Fruit fly (Drosophila melanogaster) whole organism, embryonic: ENCODE data around the gene CG31797.

Source experiments
- CG10979 ChIP-seq: fragments of 200-800 bp; sonication (Bioruptor generic); optimal IDR thresholded peaks from 2 replicates; lab custom pipeline; 2018; ENCODE audit warnings: missing biosample characterization, mild to moderate bottlenecking, missing genetic modification characterization, moderate library complexity
- CG12236 ChIP-seq: fragments of 200-800 bp; sonication (Bioruptor generic); optimal IDR thresholded peaks from 2 replicates; lab custom pipeline; 2016; ENCODE audit warnings: missing biosample characterization, missing genetic modification characterization
- CG12391 ChIP-seq: fragments of 200-800 bp; sonication (Bioruptor generic); optimal IDR thresholded peaks from 3 replicates; lab custom pipeline; 2018; ENCODE audit warnings: missing biosample characterization, mild to moderate bottlenecking, missing genetic modification characterization, moderate library complexity
- CG13775 ChIP-seq: fragments of 200-800 bp; sonication (Bioruptor generic); optimal IDR thresholded peaks from 3 replicates; lab custom pipeline; 2017; ENCODE audit warnings: missing biosample characterization, mild to moderate bottlenecking, missing genetic modification characterization
- CG14710 ChIP-seq: fragments of 200-800 bp; sonication (Bioruptor generic); optimal IDR thresholded peaks from 3 replicates; lab custom pipeline; 2019; ENCODE audit warnings: missing biosample characterization, mild to moderate bottlenecking, missing genetic modification characterization, moderate library complexity
- CG14860 ChIP-seq: fragments of 200-800 bp; sonication (Bioruptor generic); IDR thresholded peaks from 3 replicates; pipeline ENCODE4 v1.3.6; 2022; ENCODE audit warnings: missing biosample characterization, missing genetic modification characterization; ENCODE audit not compliant: partially characterized antibody
- CG15696 ChIP-seq: fragments of 200-800 bp; sonication (Bioruptor generic); optimal IDR thresholded peaks from 2 replicates; lab custom pipeline; 2019; ENCODE audit warnings: missing biosample characterization, mild to moderate bottlenecking, missing genetic modification characterization, moderate library complexity
- CG1602 ChIP-seq: fragments of 200-800 bp; sonication (Bioruptor generic); optimal IDR thresholded peaks from 3 replicates; lab custom pipeline; 2016; ENCODE audit warnings: missing biosample characterization, missing genetic modification characterization
- CG16815 ChIP-seq: fragments of 200-800 bp; sonication (Bioruptor generic); optimal IDR thresholded peaks from 3 replicates; lab custom pipeline; 2017; ENCODE audit warnings: missing biosample characterization, mild to moderate bottlenecking, missing genetic modification characterization
- CG17568 ChIP-seq: fragments of 200-800 bp; sonication (Bioruptor generic); optimal IDR thresholded peaks from 2 replicates; lab custom pipeline; 2018; ENCODE audit warnings: missing biosample characterization, mild to moderate bottlenecking, missing genetic modification characterization, moderate library complexity
- CG1832 ChIP-seq: fragments of 200-800 bp; sonication (Bioruptor generic); optimal IDR thresholded peaks from 2 replicates; lab custom pipeline; 2017; ENCODE audit warnings: missing biosample characterization, mild to moderate bottlenecking, missing genetic modification characterization, inconsistent platforms
- CG2712 ChIP-seq: fragments of 200-800 bp; optimal IDR thresholded peaks from 3 replicates; lab custom pipeline; 2019; ENCODE audit warnings: missing biosample characterization, mild to moderate bottlenecking, missing genetic modification characterization, moderate library complexity
- CG30403 ChIP-seq: fragments of 200-800 bp; sonication (Bioruptor generic); optimal IDR thresholded peaks from 3 replicates; lab custom pipeline; 2016; ENCODE audit warnings: missing biosample characterization, missing genetic modification characterization
- CG31441 ChIP-seq: fragments of 200-800 bp; sonication (Bioruptor generic); IDR thresholded peaks from 2 replicates; pipeline ENCODE4 v1.3.6; 2022; ENCODE audit warnings: missing biosample characterization, missing genetic modification characterization
- CG3281 ChIP-seq: fragments of 200-800 bp; sonication (Bioruptor generic); optimal IDR thresholded peaks from 3 replicates; lab custom pipeline; 2017; ENCODE audit warnings: missing biosample characterization, mild to moderate bottlenecking, missing genetic modification characterization
- CG4360 ChIP-seq: fragments of 200-800 bp; sonication (Bioruptor generic); IDR thresholded peaks from 2 replicates; pipeline ENCODE4 v1.3.6; 2022; ENCODE audit warnings: missing biosample characterization, missing genetic modification characterization
- CG43689 ChIP-seq: fragments of 200-800 bp; sonication (Bioruptor generic); IDR thresholded peaks from 2 replicates; pipeline ENCODE4 v1.3.6; 2022; ENCODE audit warnings: missing biosample characterization, missing genetic modification characterization
- CG6654 ChIP-seq: fragments of 200-800 bp; sonication (Bioruptor generic); optimal IDR thresholded peaks from 2 replicates; lab custom pipeline; 2017; ENCODE audit warnings: missing biosample characterization, mild to moderate bottlenecking, missing genetic modification characterization
- CG7839 ChIP-seq: fragments of 200-800 bp; sonication (Bioruptor generic); optimal IDR thresholded peaks from 3 replicates; lab custom pipeline; 2018; ENCODE audit warnings: missing biosample characterization, mild to moderate bottlenecking, missing genetic modification characterization, moderate library complexity
- CG7963 ChIP-seq: fragments of 200-800 bp; sonication (Bioruptor generic); IDR thresholded peaks from 3 replicates; pipeline ENCODE4 v1.3.6; 2022; ENCODE audit warnings: missing biosample characterization, missing genetic modification characterization; ENCODE audit not compliant: partially characterized antibody
- CG8765 ChIP-seq: fragments of 200-800 bp; sonication (Bioruptor generic); IDR thresholded peaks from 2 replicates; pipeline ENCODE4 v1.3.6; 2022; ENCODE audit warnings: missing biosample characterization, missing genetic modification characterization
- CG9727 ChIP-seq: fragments of 200-800 bp; sonication (Bioruptor generic); optimal IDR thresholded peaks from 3 replicates; lab custom pipeline; 2017; ENCODE audit warnings: missing biosample characterization, mild to moderate bottlenecking, missing genetic modification characterization
- Chrac-16 ChIP-seq: fragments of 200-800 bp; sonication (Bioruptor generic); optimal IDR thresholded peaks from 3 replicates; lab custom pipeline; 2016; ENCODE audit warnings: missing biosample characterization, missing genetic modification characterization
- Doc3 ChIP-seq: fragments of 200-800 bp; sonication (Bioruptor generic); IDR thresholded peaks from 3 replicates; pipeline ENCODE4 v1.3.6; 2022; ENCODE audit warnings: missing biosample characterization, missing genetic modification characterization; ENCODE audit not compliant: partially characterized antibody
- HLH4C ChIP-seq: fragments of 200-800 bp; sonication (Bioruptor generic); IDR thresholded peaks from 3 replicates; pipeline ENCODE4 v1.3.6; 2022; ENCODE audit warnings: missing biosample characterization, missing genetic modification characterization; ENCODE audit not compliant: partially characterized antibody
- Hand ChIP-seq: fragments of 200-800 bp; sonication (Bioruptor generic); optimal IDR thresholded peaks from 2 replicates; lab custom pipeline; 2017; ENCODE audit warnings: mild to moderate bottlenecking, missing biosample characterization, missing genetic modification reagents, missing genetic modification characterization
- Hr39 ChIP-seq: fragments of >200 bp; optimal IDR thresholded peaks from 2 replicates; lab custom pipeline; 2017
- Med ChIP-seq: fragments of 200-800 bp; sonication (Bioruptor generic); peaks from one replicate; lab custom pipeline; 2016; ENCODE audit warnings: missing biosample characterization, missing genetic modification characterization, mild to moderate bottlenecking, inconsistent platforms, moderate library complexity
- Pdp1 ChIP-seq, 2 experiments: fragments of 200-800 bp; sonication (Bioruptor generic); optimal IDR thresholded peaks; 3 replicates each; lab custom pipeline; 2016; ENCODE audit warnings: missing biosample characterization in 2 of 2, missing genetic modification characterization in 2 of 2, mild to moderate bottlenecking in 1 of 2, moderate library complexity in 1 of 2
- Usf ChIP-seq: fragments of 200-800 bp; sonication (Bioruptor generic); optimal IDR thresholded peaks from 2 replicates; lab custom pipeline; 2017; ENCODE audit warnings: missing genotype, missing biosample characterization, missing genetic modification characterization
- Xrp1 ChIP-seq: fragments of 200-800 bp; sonication (Bioruptor generic); IDR thresholded peaks from 2 replicates; pipeline ENCODE4 v1.3.6; 2022; ENCODE audit warnings: missing biosample characterization, missing genetic modification characterization
- ac ChIP-seq: fragments of 200-800 bp; sonication (Bioruptor generic); optimal IDR thresholded peaks from 3 replicates; lab custom pipeline; 2017; ENCODE audit warnings: missing biosample characterization, mild to moderate bottlenecking, missing genetic modification characterization
- bsh ChIP-seq, 2 experiments: fragments of 200-800 bp; sonication (Bioruptor generic); optimal IDR thresholded peaks; 2 replicates each; lab custom pipeline; 2017 to 2018; ENCODE audit warnings: mild to moderate bottlenecking in 2 of 2, missing biosample characterization in 2 of 2, missing genetic modification characterization in 2 of 2, moderate library complexity in 1 of 2
- chn ChIP-seq: fragments of 200-800 bp; sonication (Bioruptor generic); optimal IDR thresholded peaks from 2 replicates; lab custom pipeline; 2016; ENCODE audit warnings: missing biosample characterization, missing genetic modification characterization
- da ChIP-seq: fragments of 200-800 bp; sonication (Bioruptor generic); optimal IDR thresholded peaks from 2 replicates; lab custom pipeline; 2016; ENCODE audit warnings: missing biosample characterization, missing genetic modification characterization
- dysf ChIP-seq: fragments of 200-800 bp; sonication (Bioruptor generic); IDR thresholded peaks from 3 replicates; pipeline ENCODE4 v1.3.6; 2022; ENCODE audit warnings: missing biosample characterization, missing genetic modification characterization
- fd102C ChIP-seq: fragments of 200-800 bp; sonication (Bioruptor generic); optimal IDR thresholded peaks from 2 replicates; lab custom pipeline; 2018; ENCODE audit warnings: missing biosample characterization, mild to moderate bottlenecking, missing genetic modification characterization, moderate library complexity
- gem ChIP-seq: fragments of 200-800 bp; sonication (Bioruptor generic); optimal IDR thresholded peaks from 2 replicates; lab custom pipeline; 2019; ENCODE audit warnings: missing biosample characterization, mild to moderate bottlenecking, missing genetic modification characterization, moderate library complexity
- org-1 ChIP-seq: fragments of 200-800 bp; sonication (Bioruptor generic); optimal IDR thresholded peaks from 2 replicates; lab custom pipeline; 2017; ENCODE audit warnings: missing biosample characterization, missing genetic modification characterization
- pho ChIP-seq: fragments of 200-800 bp; sonication (Bioruptor generic); optimal IDR thresholded peaks from 2 replicates; lab custom pipeline; 2016; ENCODE audit warnings: missing biosample characterization, missing genetic modification characterization
- prd ChIP-seq, 3 experiments: fragments of >200 bp in 2 of 3; fragments of 200-800 bp in 1 of 3; sonication (Bioruptor generic) in 1 of 3; optimal IDR thresholded peaks in 2 of 3; IDR thresholded peaks in 1 of 3; 2 replicates in 2 of 3; 3 replicates in 1 of 3; pipeline versions ENCODE4 v1.3.6 to Lab custom; 2017 to 2022; ENCODE audit warnings: missing biosample characterization in 1 of 3, missing genetic modification characterization in 1 of 3
- row ChIP-seq: fragments of 200-800 bp; sonication (Bioruptor generic); IDR thresholded peaks from 3 replicates; pipeline ENCODE4 v1.3.6; 2022; ENCODE audit warnings: missing biosample characterization, missing genetic modification characterization
- sqz ChIP-seq: fragments of 200-800 bp; sonication (Bioruptor generic); optimal IDR thresholded peaks from 3 replicates; lab custom pipeline; 2018; ENCODE audit warnings: missing biosample characterization, mild to moderate bottlenecking, missing genetic modification characterization
- tap ChIP-seq: fragments of 200-800 bp; optimal IDR thresholded peaks from 3 replicates; lab custom pipeline; 2019; ENCODE audit warnings: missing biosample characterization, mild to moderate bottlenecking, missing genetic modification characterization, moderate library complexity
- tna ChIP-seq: fragments of 200-800 bp; sonication (Bioruptor generic); IDR thresholded peaks from 2 replicates; pipeline ENCODE4 v1.3.6; 2022; ENCODE audit warnings: missing biosample characterization, missing genetic modification characterization; ENCODE audit not compliant: partially characterized antibody
- trem ChIP-seq: fragments of 200-800 bp; optimal IDR thresholded peaks from 3 replicates; lab custom pipeline; 2019; ENCODE audit warnings: missing biosample characterization, mild to moderate bottlenecking, missing genetic modification characterization, moderate library complexity
- twi ChIP-seq: fragments of 200-800 bp; optimal IDR thresholded peaks from 2 replicates; lab custom pipeline; 2019; ENCODE audit warnings: missing biosample characterization, mild to moderate bottlenecking, missing genetic modification characterization, moderate library complexity
- vvl ChIP-seq: fragments of 200-800 bp; sonication (Bioruptor generic); IDR thresholded peaks from 2 replicates; pipeline ENCODE4 v1.3.6; 2022; ENCODE audit warnings: missing biosample characterization, missing genetic modification characterization
- zen ChIP-seq: fragments of 200-800 bp; sonication (Bioruptor generic); optimal IDR thresholded peaks from 3 replicates; lab custom pipeline; 2018; ENCODE audit warnings: missing biosample characterization, mild to moderate bottlenecking, missing genetic modification characterization, moderate library complexity

Gene CG31797

dm6 chr2L:19219473-19219872, 42.6 kb downstream of the CG31797 start (continued):
- TF ChIP-seq gem (peak; percentile 54), tna (no peak), CG7963 (GFP tag; lab: Robert Waterston, UW) (0 out of 3 replicates have a peak, but pooled peaks have one; percentile 21), pho (GFP tag; lab: Kevin White, UChicago) (no peak), CG9727 (peak; percentile 77), twi (tag; lab: Kevin White, UChicago) (no peak), row (GFP tag; lab: Robert Waterston, UW) (peak; percentile 65), sqz (GFP tag; lab: Kevin White, UChicago) (no peak), Chrac-16 (GFP tag; lab: Kevin White, UChicago) (peak; percentile 28), CG6654 (GFP tag; lab: Kevin White, UChicago) (no peak), dysf (no peak), chn (GFP tag; lab: Kevin White, UChicago) (peak; percentile 23), prd (optimal IDR thresholded peaks at IDR 0.05; lab: Kevin White, UChicago) (no peak), prd (GFP tag; IDR thresholded peaks at IDR 0.05; lab: Robert Waterston, UW) (peak; percentile 63; the same call in 2 of the 3 replicates), Doc3 (no peak), zen (tag; lab: Kevin White, UChicago) (peak; percentile 4), CG17568 (GFP tag; lab: Kevin White, UChicago) (no peak), CG12236 (GFP tag; lab: Kevin White, UChicago) (peak; percentile 16), CG15696 (tag; lab: Kevin White, UChicago) (peak; percentile 66), CG4360 (GFP tag; lab: Robert Waterston, UW) (no peak), ac (peak; percentile 93), CG13775 (GFP tag; lab: Kevin White, UChicago) (peak; percentile 31), CG3281 (GFP tag; lab: Kevin White, UChicago) (no peak), tap (tag; lab: Kevin White, UChicago) (no peak), CG10979 (tag; lab: Kevin White, UChicago) (peak; percentile 59), Pdp1 (GFP tag; optimal IDR thresholded peaks at IDR 0.05; lab: Kevin White, UChicago) (peak in 1 of 2 experiments; percentile 17), Med (GFP tag; lab: Kevin White, UChicago) (peak; percentile 56), Xrp1 (peak; percentile 55; the same call in 1 of the 2 replicates), CG31441 (GFP tag; lab: Robert Waterston, UW) (0 out of 2 replicates have a peak, but pooled peaks have one; percentile 24), Hand (GFP tag; lab: Kevin White, UChicago) (no peak), vvl (no peak), org-1 (GFP tag; lab: Kevin White, UChicago) (peak; percentile 3), CG14860 (GFP tag; lab: Robert Waterston, UW) (peak; percentile 12; the same call in 1 of the 3 replicates), Hr39 (lab: Kevin White, UChicago) (no peak), CG7839 (tag; lab: Kevin White, UChicago) (peak; percentile 37), CG16815 (GFP tag; lab: Kevin White, UChicago) (peak; percentile 38), CG30403 (GFP tag; lab: Kevin White, UChicago) (peak; percentile 26), Usf (GFP tag; lab: Kevin White, UChicago) (peak; percentile 2), CG8765 (peak; percentile 29; the same call in 1 of the 2 replicates), CG14710 (tag; lab: Kevin White, UChicago) (peak; percentile 46), CG12391 (tag; lab: Kevin White, UChicago) (peak; percentile 45), HLH4C (0 out of 3 replicates have a peak, but pooled peaks have one; percentile 17), trem (tag; lab: Kevin White, UChicago) (peak; percentile 7), da (GFP tag; lab: Kevin White, UChicago) (peak; percentile 50), CG1602 (GFP tag; lab: Kevin White, UChicago) (peak; percentile 16), bsh (GFP tag; optimal IDR thresholded peaks at IDR 0.05; lab: Kevin White, UChicago) (no peak), fd102C (GFP tag; lab: Kevin White, UChicago) (peak; percentile 82), CG2712 (tag; lab: Kevin White, UChicago) (peak; percentile 71), CG43689 (GFP tag; lab: Robert Waterston, UW) (no peak), CG1832 (GFP tag; lab: Kevin White, UChicago) (no peak)
